Worm (Caenorhabditis elegans) whole organism, midembryonic: ENCODE results near the gene B0250.5.

Experiments
- cog-1 ChIP-seq: sonication (generic microtip); optimal IDR thresholded peaks from 2 replicates; lab custom pipeline; 2016; ENCODE audit warnings: missing genetic modification characterization, missing compliant biosample characterization
- flt-1 ChIP-seq: fragments of 200-800 bp; sonication (Bioruptor generic); IDR thresholded peaks from 2 replicates; pipeline ENCODE4 v1.3.6; 2022; ENCODE audit warnings: missing genetic modification characterization, missing compliant biosample characterization
- med-1 ChIP-seq: sonication (generic microtip); optimal IDR thresholded peaks from 2 replicates; lab custom pipeline; 2017; ENCODE audit warnings: missing genetic modification characterization, mild to moderate bottlenecking, missing compliant biosample characterization, antibody characterized with exemption, missing genetic modification reagents; ENCODE audit not compliant: insufficient read depth
- ref-1 ChIP-seq: fragments of 200-800 bp; sonication (Bioruptor generic); conservative IDR thresholded peaks from 2 replicates; pipeline ENCODE4 v1.3.6; 2022; ENCODE audit warnings: missing genetic modification reagents, missing genetic modification characterization, missing compliant biosample characterization
- tab-1 ChIP-seq: fragments of 200-800 bp; sonication (Bioruptor generic); IDR thresholded peaks from 2 replicates; pipeline ENCODE4 v1.3.6; 2022; ENCODE audit warnings: missing genetic modification characterization, missing compliant biosample characterization
- ztf-29 ChIP-seq: fragments of 200-800 bp; sonication (Bioruptor generic); IDR thresholded peaks from 2 replicates; pipeline ENCODE4 v1.3.6; 2022; ENCODE audit warnings: missing genetic modification reagents, missing genetic modification characterization, missing compliant biosample characterization

DNA sequence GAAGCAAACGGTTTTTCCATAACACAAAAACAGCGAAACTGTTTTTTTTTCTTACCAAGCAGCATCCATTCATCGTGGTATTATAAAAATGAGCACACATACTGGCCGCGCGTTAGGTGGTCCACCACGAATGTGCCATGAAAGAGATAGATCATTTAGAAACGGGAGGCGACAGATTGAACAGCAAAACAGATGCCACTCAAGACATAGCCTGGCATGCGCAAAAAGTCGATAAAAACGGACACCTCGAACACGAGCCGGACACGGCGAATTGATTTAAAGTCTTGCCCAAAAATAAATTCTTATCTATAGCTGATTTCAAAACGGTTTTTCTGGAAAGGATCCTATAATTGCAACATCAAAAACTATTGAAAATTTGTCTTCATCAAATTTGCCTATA, 36.6 kb upstream of the B0250.5 start:
- TF ChIP-seq cog-1 (tag; lab: Kevin White, UChicago) = no peak
- no peak for TF ChIP-seq ref-1
- TF ChIP-seq ztf-29 = no peak
- no peak for TF ChIP-seq flt-1 (GFP tag; lab: Robert Waterston, UW)
- no peak for TF ChIP-seq tab-1 (GFP tag; lab: Robert Waterston, UW)
- TF ChIP-seq med-1 = no peak
